Worm (Caenorhabditis elegans) whole organism, L3 larva: Measurements from ENCODE around the gene B0252.8.
A peak's percentile ranks its signal among the peaks of the same experiment; 100 is the strongest.

Experiments used
- ZK546.5 ChIP-seq: sonication (generic microtip); optimal IDR thresholded peaks from 2 replicates; lab custom pipeline; 2017; ENCODE audit warnings: missing biosample characterization, missing genetic modification characterization
- ama-1 ChIP-seq: fragments of 150-350 bp; optimal IDR thresholded peaks from 2 replicates; lab custom pipeline; 2018
- ceh-16 ChIP-seq: sonication (generic microtip); optimal IDR thresholded peaks from 2 replicates; lab custom pipeline; 2017; ENCODE audit warnings: missing biosample characterization, missing genetic modification characterization
- ceh-28 ChIP-seq: fragments of 150-350 bp; optimal IDR thresholded peaks from 2 replicates; lab custom pipeline; 2014; ENCODE audit warnings: missing biosample characterization, missing genetic modification reagents, missing genetic modification characterization
- ceh-82 ChIP-seq: fragments of 150-350 bp; optimal IDR thresholded peaks from 2 replicates; lab custom pipeline; 2014; ENCODE audit warnings: missing biosample characterization, missing genetic modification characterization
- daf-12 ChIP-seq: fragments of 150-350 bp; optimal IDR thresholded peaks from 2 replicates; lab custom pipeline; 2014; ENCODE audit warnings: missing biosample characterization, missing genetic modification reagents, missing genetic modification characterization
- egl-5 ChIP-seq: fragments of 150-350 bp; optimal IDR thresholded peaks from 2 replicates; lab custom pipeline; 2017; ENCODE audit warnings: missing biosample characterization, missing genetic modification reagents, missing genetic modification characterization, inconsistent platforms
- elt-1 ChIP-seq: fragments of 150-350 bp; optimal IDR thresholded peaks from 2 replicates; lab custom pipeline; 2014; ENCODE audit warnings: missing biosample characterization, missing genetic modification characterization
- elt-2 ChIP-seq: sonication (generic microtip); optimal IDR thresholded peaks from 2 replicates; lab custom pipeline; 2016; ENCODE audit warnings: missing genetic modification reagents, mild to moderate bottlenecking, missing genetic modification characterization, missing compliant biosample characterization
- eor-1 ChIP-seq, 2 experiments: fragments of 150-350 bp; optimal IDR thresholded peaks; 2 replicates each; lab custom pipeline; 2014 to 2018; ENCODE audit warnings: missing biosample characterization in 2 of 2, missing genetic modification characterization in 2 of 2
- fkh-2 ChIP-seq: fragments of 150-350 bp; optimal IDR thresholded peaks from 2 replicates; lab custom pipeline; 2014; ENCODE audit warnings: missing biosample characterization, missing genetic modification reagents, missing genetic modification characterization
- fos-1 ChIP-seq: fragments of 150-350 bp; optimal IDR thresholded peaks from 2 replicates; lab custom pipeline; 2014; ENCODE audit warnings: missing biosample characterization, missing genetic modification characterization
- hmg-11 ChIP-seq: sonication (generic microtip); optimal IDR thresholded peaks from 2 replicates; lab custom pipeline; 2016; ENCODE audit warnings: missing genetic modification characterization, missing compliant biosample characterization
- jun-1 ChIP-seq: fragments of 150-350 bp; optimal IDR thresholded peaks from 2 replicates; lab custom pipeline; 2014; ENCODE audit warnings: missing biosample characterization, missing genetic modification reagents, missing genetic modification characterization
- lin-39 ChIP-seq: fragments of 150-350 bp; optimal IDR thresholded peaks from 2 replicates; lab custom pipeline; 2018; ENCODE audit warnings: missing biosample characterization, missing genetic modification reagents, missing genetic modification characterization
- mml-1 ChIP-seq: fragments of 150-350 bp; sonication (generic microtip); optimal IDR thresholded peaks from 3 replicates; lab custom pipeline; 2014; ENCODE audit warnings: missing biosample characterization, missing genetic modification characterization
- nfya-1 ChIP-seq: sonication (generic microtip); optimal IDR thresholded peaks from 2 replicates; lab custom pipeline; 2017; ENCODE audit warnings: missing genetic modification characterization, mild to moderate bottlenecking, missing compliant biosample characterization, antibody characterized with exemption, moderate library complexity; ENCODE audit not compliant: insufficient read depth
- nhr-11 ChIP-seq: fragments of 150-350 bp; optimal IDR thresholded peaks from 2 replicates; lab custom pipeline; 2014; ENCODE audit warnings: missing biosample characterization, missing genetic modification characterization
- nhr-28 ChIP-seq: fragments of 150-350 bp; optimal IDR thresholded peaks from 2 replicates; lab custom pipeline; 2014; ENCODE audit warnings: missing biosample characterization, missing genetic modification characterization
- nhr-67 ChIP-seq: fragments of 150-350 bp; optimal IDR thresholded peaks from 2 replicates; lab custom pipeline; 2014; ENCODE audit warnings: missing biosample characterization, missing genetic modification characterization
- nhr-76 ChIP-seq: fragments of 150-350 bp; sonication (generic microtip); optimal IDR thresholded peaks from 5 replicates; lab custom pipeline; 2014; ENCODE audit warnings: missing biosample characterization, missing genetic modification characterization
- nhr-77 ChIP-seq: fragments of 150-350 bp; optimal IDR thresholded peaks from 2 replicates; lab custom pipeline; 2014; ENCODE audit warnings: missing biosample characterization, missing genetic modification characterization
- pha-4 ChIP-seq: fragments of 150-350 bp; optimal IDR thresholded peaks from 2 replicates; lab custom pipeline; 2014; ENCODE audit warnings: missing biosample characterization, missing genetic modification reagents, missing genetic modification characterization
- pqm-1 ChIP-seq: fragments of 150-350 bp; optimal IDR thresholded peaks from 2 replicates; lab custom pipeline; 2017; ENCODE audit warnings: missing biosample characterization, missing genetic modification characterization, inconsistent platforms
- sea-2 ChIP-seq: fragments of 150-350 bp; sonication (generic microtip); optimal IDR thresholded peaks from 4 replicates; lab custom pipeline; 2014; ENCODE audit warnings: missing biosample characterization, missing genetic modification reagents, missing genetic modification characterization
- tbx-2 ChIP-seq: sonication (generic microtip); optimal IDR thresholded peaks from 2 replicates; lab custom pipeline; 2016; ENCODE audit warnings: mild to moderate bottlenecking, missing genetic modification characterization, missing compliant biosample characterization
- unc-39 ChIP-seq: sonication (generic microtip); optimal IDR thresholded peaks from 4 replicates; lab custom pipeline; 2017; ENCODE audit warnings: missing biosample characterization, missing genetic modification characterization
- unc-62 ChIP-seq: fragments of 150-350 bp; sonication (generic microtip); optimal IDR thresholded peaks from 4 replicates; lab custom pipeline; 2014; ENCODE audit warnings: missing biosample characterization, missing genetic modification reagents, missing genetic modification characterization
- zag-1 ChIP-seq: fragments of 150-350 bp; optimal IDR thresholded peaks from 2 replicates; lab custom pipeline; 2014; ENCODE audit warnings: missing biosample characterization, missing genetic modification characterization
- ztf-4 ChIP-seq: fragments of 150-350 bp; optimal IDR thresholded peaks from 2 replicates; lab custom pipeline; 2014; ENCODE audit warnings: missing biosample characterization, missing genetic modification characterization

The B0252.8 gene

ce11 chrII:6936528-6936927 is 20.6 kb downstream of the B0252.8 start:
- TF ChIP-seq pqm-1 (tag; lab: Kevin White, UChicago) (peak; percentile 9), ceh-16 (tag; lab: Kevin White, UChicago) (no peak)

ce11 chrII:6937057-6937456 is 21.1 kb downstream of the B0252.8 start:
- TF ChIP-seq ceh-28 (tag; lab: Kevin White, UChicago) (peak; percentile 2), nhr-77 (tag; lab: Kevin White, UChicago) (no peak), jun-1 (tag; lab: Kevin White, UChicago) (no peak), nfya-1 (tag; lab: Kevin White, UChicago) (no peak), pha-4 (tag; lab: Kevin White, UChicago) (peak; percentile 74), daf-12 (tag; lab: Kevin White, UChicago) (no peak), nhr-76 (tag; lab: Kevin White, UChicago) (no peak), elt-1 (tag; lab: Kevin White, UChicago) (no peak), eor-1 (tag; optimal IDR thresholded peaks at IDR 0.05; lab: Kevin White, UChicago) (no peak), nhr-67 (tag; lab: Kevin White, UChicago) (no peak), sea-2 (GFP tag; lab: Kevin White, UChicago) (no peak), egl-5 (tag; lab: Kevin White, UChicago) (no peak), ztf-4 (no peak)

- TF ChIP-seq unc-39 (tag; lab: Kevin White, UChicago) (no peak), zag-1 (tag; lab: Kevin White, UChicago) (no peak)
Observed at ce11 chrII:6939873-6940272, 23.9 kb downstream of the B0252.8 start.

ce11 chrII:6940726-6941230 is 24.8 kb downstream of the B0252.8 start:
- peak; percentile 42 for TF ChIP-seq egl-5 (tag; lab: Kevin White, UChicago)
- TF ChIP-seq fos-1 (tag; lab: Kevin White, UChicago), result no peak
- TF ChIP-seq nhr-11 (tag; lab: Kevin White, UChicago), result peak; percentile 44
- no peak for TF ChIP-seq ztf-4
- TF ChIP-seq ZK546.5, result no peak
- no peak for TF ChIP-seq mml-1 (tag; lab: Kevin White, UChicago)
- TF ChIP-seq tbx-2, result no peak
- TF ChIP-seq nhr-28 (tag; lab: Kevin White, UChicago), result no peak
- TF ChIP-seq fkh-2, result no peak
- no peak for TF ChIP-seq ceh-82 (tag; lab: Kevin White, UChicago)
- no peak for TF ChIP-seq elt-2 (tag; lab: Kevin White, UChicago)

- TF ChIP-seq ama-1 (lab: Kevin White, UChicago) (no peak), zag-1 (tag; lab: Kevin White, UChicago) (no peak), nhr-11 (tag; lab: Kevin White, UChicago) (peak; percentile 22)
Observed at ce11 chrII:6941520-6941919, 25.6 kb downstream of the B0252.8 start.

ce11 chrII:6943299-6944051 is 27.5 kb downstream of the B0252.8 start:
- TF ChIP-seq lin-39 (tag; lab: Kevin White, UChicago), result peak; percentile 92
- peak; percentile 49 for TF ChIP-seq hmg-11 (tag; lab: Kevin White, UChicago)
- TF ChIP-seq ceh-28 (tag; lab: Kevin White, UChicago), result no peak
- peak; percentile 70 for TF ChIP-seq elt-2 (tag; lab: Kevin White, UChicago)
- peak; percentile 57 for TF ChIP-seq nfya-1 (tag; lab: Kevin White, UChicago)
- peak; percentile 11 for TF ChIP-seq pqm-1 (tag; lab: Kevin White, UChicago)
- TF ChIP-seq unc-62 (GFP tag; lab: Kevin White, UChicago), result no peak
- TF ChIP-seq, all 47 proteins: peak for 5
